Fruit fly (Drosophila melanogaster): ENCODE results near the gene CG42788.

CG42788 gene

dm6 chr3R:15124559-15124958 lies 7.2 kb downstream of the CG42788 start (continued):
- TF ChIP-seq chinmo (GFP tag; IDR thresholded peaks at IDR 0.05; ENCODE audit: partially characterized antibody) (0 out of 4 replicates have a peak, but pooled peaks have one; percentile 41), CG12071 (GFP tag; optimal IDR thresholded peaks at IDR 0.05) (no peak), Rfx (GFP tag; IDR thresholded peaks at IDR 0.05) (no peak), Hr78 (GFP tag; optimal IDR thresholded peaks at IDR 0.05) (no peak), lilli (GFP tag; optimal IDR thresholded peaks at IDR 0.05) (no peak), CG15073 (GFP tag; optimal IDR thresholded peaks at IDR 0.05) (no peak), CG15696 (tag; optimal IDR thresholded peaks at IDR 0.05) (no peak), fd3F (GFP tag; optimal IDR thresholded peaks at IDR 0.05) (no peak), CG30403 (GFP tag; optimal IDR thresholded peaks at IDR 0.05) (no peak), Dek (tag; optimal IDR thresholded peaks at IDR 0.05) (no peak), CG30431 (GFP tag; optimal IDR thresholded peaks at IDR 0.05) (no peak), repo (GFP tag; optimal IDR thresholded peaks at IDR 0.05) (no peak), dysf (GFP tag; IDR thresholded peaks at IDR 0.05) (no peak), CG31365 (tag; optimal IDR thresholded peaks at IDR 0.05) (no peak), CG4328 (GFP tag; optimal IDR thresholded peaks at IDR 0.05) (peak; percentile 43), mirr (GFP tag; optimal IDR thresholded peaks at IDR 0.05) (no peak), CG17186 (GFP tag; optimal IDR thresholded peaks at IDR 0.05) (no peak), CG5245 (GFP tag; optimal IDR thresholded peaks at IDR 0.05) (no peak), en (GFP tag; optimal IDR thresholded peaks at IDR 0.05) (no peak)

dm6 chr3R:15123036-15123715 lies 8.6 kb downstream of the CG42788 start:
- TF ChIP-seq nmo (GFP tag; optimal IDR thresholded peaks at IDR 0.05) (no peak), gem (tag; optimal IDR thresholded peaks at IDR 0.05) (no peak), pros (GFP tag; optimal IDR thresholded peaks at IDR 0.05) (no peak), Deaf1 (tag; optimal IDR thresholded peaks at IDR 0.05) (peak; percentile 18), CG13424 (tag; optimal IDR thresholded peaks at IDR 0.05) (no peak), Dref (GFP tag; IDR thresholded peaks at IDR 0.05) (no peak), az2 (GFP tag; optimal IDR thresholded peaks at IDR 0.05) (no peak), CG6689 (GFP tag; IDR thresholded peaks at IDR 0.05) (no peak), CG6654 (GFP tag; optimal IDR thresholded peaks at IDR 0.05) (no peak), CG13123 (GFP tag; optimal IDR thresholded peaks at IDR 0.05) (no peak), CG15269 (tag; optimal IDR thresholded peaks at IDR 0.05) (peak; percentile 15), Hand (GFP tag; optimal IDR thresholded peaks at IDR 0.05) (no peak), CG18619 (GFP tag; optimal IDR thresholded peaks at IDR 0.05) (no peak), CG17568 (GFP tag; optimal IDR thresholded peaks at IDR 0.05) (no peak), CG5953 (GFP tag; IDR thresholded peaks at IDR 0.05) (no peak), CG17829 (tag; optimal IDR thresholded peaks at IDR 0.05) (no peak), CG10543 (GFP tag; optimal IDR thresholded peaks at IDR 0.05) (peak; percentile 22), CG10321 (GFP tag; IDR thresholded peaks at IDR 0.05) (0 out of 2 replicates have a peak, but pooled peaks have one; percentile 18), CG2202 (tag; optimal IDR thresholded peaks at IDR 0.05) (no peak), CG12769 (tag; optimal IDR thresholded peaks at IDR 0.05) (peak; percentile 92), sim (GFP tag; IDR thresholded peaks at IDR 0.05) (no peak), sd (tag; optimal IDR thresholded peaks at IDR 0.05) (peak; percentile 11), CG5180 (GFP tag; optimal IDR thresholded peaks at IDR 0.05) (no peak), CG1233 (GFP tag; optimal IDR thresholded peaks at IDR 0.05) (no peak), CG8281 (tag; optimal IDR thresholded peaks at IDR 0.05) (peak; percentile 99), lmd (GFP tag; IDR thresholded peaks at IDR 0.05) (no peak), CG18599 (GFP tag; optimal IDR thresholded peaks at IDR 0.05) (no peak), inv (GFP tag; IDR thresholded peaks at IDR 0.05; ENCODE audit: partially characterized antibody) (no peak), HLH54F (GFP tag; optimal IDR thresholded peaks at IDR 0.05) (no peak), gce (GFP tag; IDR thresholded peaks at IDR 0.05) (0 out of 3 replicates have a peak, but pooled peaks have one; percentile 5)
